Worm (Caenorhabditis elegans): ENCODE measurements around the gene npp-27.
A peak's percentile ranks its signal among the peaks of the same experiment; 100 is the strongest.

npp-27 gene

ce11 chrIV:7902221-7902904 lies 7.7 kb downstream of the npp-27 start, which contains the start of gene arp-11:
TSS of gene arp-11 (minus strand) at chrIV:7902271.
- peak; percentile 63 for TF ChIP-seq dsc-1 (tag; optimal IDR thresholded peaks at IDR 0.05)
- no peak for TF ChIP-seq ceh-63 (GFP tag; optimal IDR thresholded peaks at IDR 0.05)
- TF ChIP-seq sptf-1 (tag; optimal IDR thresholded peaks at IDR 0.05), result no peak
- TF ChIP-seq xbp-1 (tag; optimal IDR thresholded peaks at IDR 0.05), result peak; percentile 77
- TF ChIP-seq ama-1 (optimal IDR thresholded peaks at IDR 0.05), result peak; percentile 18
- peak in 1 of 2 experiments; percentile 71 for TF ChIP-seq mdl-1 (tag; optimal IDR thresholded peaks at IDR 0.05)
- no peak for TF ChIP-seq ets-5 (GFP tag; IDR thresholded peaks at IDR 0.05)
- peak; percentile 5 for TF ChIP-seq lin-15B (tag; optimal IDR thresholded peaks at IDR 0.05)
- TF ChIP-seq ceh-82 (tag; optimal IDR thresholded peaks at IDR 0.05), result peak; percentile 4 to 68 (median 17)
- TF ChIP-seq Y116A8C.19 (tag; optimal IDR thresholded peaks at IDR 0.05; ENCODE audit: borderline replicate concordance), result no peak
- TF ChIP-seq C16A3.4 (tag; optimal IDR thresholded peaks at IDR 0.05), result peak; percentile 89
- no peak for TF ChIP-seq vab-15 (tag; optimal IDR thresholded peaks at IDR 0.05)
- TF ChIP-seq fos-1 (tag; optimal IDR thresholded peaks at IDR 0.05), result peak; percentile 21
- TF ChIP-seq lin-14 (GFP tag; optimal IDR thresholded peaks at IDR 0.05), result peak; percentile 86
- TF ChIP-seq irx-1 (tag; optimal IDR thresholded peaks at IDR 0.05), result no peak
- TF ChIP-seq tbx-2 (tag; optimal IDR thresholded peaks at IDR 0.05), result peak; percentile 64
- TF ChIP-seq egl-13 (tag; optimal IDR thresholded peaks at IDR 0.05), result peak; percentile 61
- TF ChIP-seq elt-3 (tag; optimal IDR thresholded peaks at IDR 0.05), result peak in 2 of 6 experiments; percentile 59 to 66
- TF ChIP-seq hlh-4 (tag; optimal IDR thresholded peaks at IDR 0.05), result no peak
- peak; percentile 55 for TF ChIP-seq rnt-1 (tag; optimal IDR thresholded peaks at IDR 0.05)
- TF ChIP-seq ceh-90 (tag; optimal IDR thresholded peaks at IDR 0.05), result no peak
- TF ChIP-seq snu-23 (GFP tag; optimal IDR thresholded peaks at IDR 0.05), result peak; percentile 87
- TF ChIP-seq F16B12.6 (tag; optimal IDR thresholded peaks at IDR 0.05), result peak; percentile 94
- no peak for TF ChIP-seq sup-37 (GFP tag; optimal IDR thresholded peaks at IDR 0.05)
- no peak for TF ChIP-seq ztf-11 (tag; optimal IDR thresholded peaks at IDR 0.05)
- TF ChIP-seq nhr-19 (GFP tag; conservative IDR thresholded peaks at IDR 0.05), result peak; percentile 70
- TF ChIP-seq nhr-237 (tag; optimal IDR thresholded peaks at IDR 0.05), result no peak
- TF ChIP-seq alr-1 (tag; optimal IDR thresholded peaks at IDR 0.05; ENCODE audit: borderline replicate concordance), result no peak
- no peak for TF ChIP-seq aha-1 (tag; optimal IDR thresholded peaks at IDR 0.05)
- TF ChIP-seq unc-62 (GFP tag; optimal IDR thresholded peaks at IDR 0.05), result no peak
- no peak for TF ChIP-seq ceh-8 (GFP tag; optimal IDR thresholded peaks at IDR 0.05)
- TF ChIP-seq skn-1 (tag; optimal IDR thresholded peaks at IDR 0.05), result peak; percentile 70
- no peak for TF ChIP-seq fkh-4 (tag; optimal IDR thresholded peaks at IDR 0.05; ENCODE audit: borderline replicate concordance)
- peak; percentile 46 for TF ChIP-seq unc-86 (tag; optimal IDR thresholded peaks at IDR 0.05)
- TF ChIP-seq nhr-76 (tag; optimal IDR thresholded peaks at IDR 0.05), result no peak
- peak; percentile 44 for TF ChIP-seq jun-1 (tag; optimal IDR thresholded peaks at IDR 0.05)
- peak; percentile 42 for TF ChIP-seq lin-13 (GFP tag; optimal IDR thresholded peaks at IDR 0.05)
- TF ChIP-seq fkh-10 (GFP tag; optimal IDR thresholded peaks at IDR 0.05), result no peak
- no peak for TF ChIP-seq efl-3 (GFP tag; optimal IDR thresholded peaks at IDR 0.05)
- no peak for TF ChIP-seq pqm-1 (tag; optimal IDR thresholded peaks at IDR 0.05)
- no peak for TF ChIP-seq sox-4 (tag; optimal IDR thresholded peaks at IDR 0.05)
- TF ChIP-seq pag-3 (tag; optimal IDR thresholded peaks at IDR 0.05; ENCODE audit: borderline replicate concordance, insufficient read depth), result no peak
- TF ChIP-seq grh-1 (GFP tag; IDR thresholded peaks at IDR 0.05), result no peak
- peak; percentile 47 for TF ChIP-seq snpc-4 (tag; optimal IDR thresholded peaks at IDR 0.05)
- peak; percentile 87 for TF ChIP-seq nhr-71 (tag; optimal IDR thresholded peaks at IDR 0.05)
- TF ChIP-seq nhr-47 (tag; optimal IDR thresholded peaks at IDR 0.05), result peak; percentile 74
- TF ChIP-seq unc-98 (GFP tag; IDR thresholded peaks at IDR 0.05), result no peak
- no peak for TF ChIP-seq C34B4.2 (tag; optimal IDR thresholded peaks at IDR 0.05)
- no peak for TF ChIP-seq C04F5.9 (tag; optimal IDR thresholded peaks at IDR 0.05)
- TF ChIP-seq nhr-28 (tag; optimal IDR thresholded peaks at IDR 0.05), result no peak
- no peak for TF ChIP-seq aly-2 (tag; optimal IDR thresholded peaks at IDR 0.05)
- peak; percentile 50 for TF ChIP-seq ztf-4 (tag; optimal IDR thresholded peaks at IDR 0.05)
